Worm (Caenorhabditis elegans): ENCODE measurements around the gene F14D7.3.

DNA sequence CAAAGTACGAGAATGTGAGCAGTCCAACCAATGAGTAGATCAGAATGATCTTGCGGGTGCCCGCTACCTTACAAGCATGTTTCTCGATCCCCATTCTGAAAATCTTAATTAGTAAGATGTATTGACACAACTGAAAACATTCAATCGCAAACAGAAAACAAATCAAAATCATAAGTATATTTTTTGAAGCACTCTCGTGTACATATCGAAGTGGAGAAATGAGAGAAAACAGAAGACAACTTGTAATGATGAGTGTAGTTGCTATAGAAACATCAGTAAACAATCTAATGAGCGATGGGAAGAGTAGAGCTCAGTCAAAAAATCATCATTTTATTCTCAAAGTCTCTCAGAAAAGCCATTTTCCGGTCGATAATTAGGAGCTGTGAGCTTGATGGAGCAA is 16.1 kb downstream of the F14D7.3 start, which contains the start of gene F14D7.8:
- TF ChIP-seq dao-5 (tag; optimal IDR thresholded peaks at IDR 0.05) (no peak), him-1 (tag; optimal IDR thresholded peaks at IDR 0.05) (no peak)
